Worm (Caenorhabditis elegans): ENCODE data around the gene col-13.

col-13 gene

DNA sequence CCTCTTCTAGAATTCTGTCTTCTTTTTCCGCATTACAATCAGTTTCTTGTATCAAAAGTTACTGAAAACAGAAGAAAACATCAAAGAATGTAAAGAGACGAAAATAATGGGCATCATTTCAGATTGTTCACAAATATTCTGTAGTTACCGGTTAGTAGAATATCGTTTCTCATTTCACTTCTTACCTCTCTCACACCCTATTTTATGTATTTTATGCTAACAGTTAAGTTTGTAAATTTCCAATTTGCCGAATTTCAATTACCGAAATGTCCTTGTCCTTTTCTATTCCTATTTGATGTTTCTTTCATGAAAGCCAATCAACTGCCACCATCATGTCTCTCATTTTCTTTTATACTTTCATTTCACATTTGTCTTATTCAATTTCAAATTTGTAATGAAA is 1.8 kb upstream of the col-13 start:
- TF ChIP-seq tbx-8 (GFP tag; optimal IDR thresholded peaks at IDR 0.05): no peak
- TF ChIP-seq nhr-12 (tag; optimal IDR thresholded peaks at IDR 0.05): no peak
- TF ChIP-seq ztf-11 (tag; optimal IDR thresholded peaks at IDR 0.05): no peak
- TF ChIP-seq nhr-28 (tag; optimal IDR thresholded peaks at IDR 0.05): no peak
- TF ChIP-seq nhr-237 (tag; optimal IDR thresholded peaks at IDR 0.05): no peak
- no peak for TF ChIP-seq ham-2 (GFP tag; optimal IDR thresholded peaks at IDR 0.05)
- TF ChIP-seq pha-4 (tag; optimal IDR thresholded peaks at IDR 0.05): no peak
- TF ChIP-seq flh-1 (GFP tag; optimal IDR thresholded peaks at IDR 0.05): no peak
- TF ChIP-seq nhr-2 (tag; optimal IDR thresholded peaks at IDR 0.05): no peak
- TF ChIP-seq cnd-1 (tag; optimal IDR thresholded peaks at IDR 0.05): no peak
- no peak for TF ChIP-seq blmp-1 (tag; optimal IDR thresholded peaks at IDR 0.05)
- TF ChIP-seq drap-1 (GFP tag; optimal IDR thresholded peaks at IDR 0.05): no peak
- TF ChIP-seq bed-3 (GFP tag; optimal IDR thresholded peaks at IDR 0.05): no peak
- no peak for TF ChIP-seq nhr-76 (tag; optimal IDR thresholded peaks at IDR 0.05)
- no peak for TF ChIP-seq ceh-39 (tag; optimal IDR thresholded peaks at IDR 0.05)
- no peak for TF ChIP-seq ceh-43 (GFP tag; optimal IDR thresholded peaks at IDR 0.05)
- no peak for TF ChIP-seq lin-13 (tag; optimal IDR thresholded peaks at IDR 0.05)
- no peak for TF ChIP-seq lin-32 (GFP tag; optimal IDR thresholded peaks at IDR 0.05)
- TF ChIP-seq lsy-2 (tag; optimal IDR thresholded peaks at IDR 0.05): no peak
- no peak for TF ChIP-seq mab-5 (tag; optimal IDR thresholded peaks at IDR 0.05)

ce11 chrV:10418961-10419360 is 2.7 kb downstream of the col-13 start, which contains the start of gene F15H10.5:
TSS of gene F15H10.5 (minus strand) at chrV:10419061.
- TF ChIP-seq hlh-1 (tag; optimal IDR thresholded peaks at IDR 0.05) (no peak), flh-1 (GFP tag; optimal IDR thresholded peaks at IDR 0.05) (no peak), unc-39 (tag; optimal IDR thresholded peaks at IDR 0.05) (no peak), nhr-237 (tag; optimal IDR thresholded peaks at IDR 0.05) (no peak), ztf-11 (tag; optimal IDR thresholded peaks at IDR 0.05) (no peak), cnd-1 (tag; optimal IDR thresholded peaks at IDR 0.05) (no peak), ceh-39 (tag; optimal IDR thresholded peaks at IDR 0.05) (no peak), lsy-2 (tag; optimal IDR thresholded peaks at IDR 0.05) (no peak), nhr-2 (tag; optimal IDR thresholded peaks at IDR 0.05) (no peak), drap-1 (GFP tag; optimal IDR thresholded peaks at IDR 0.05) (no peak), nhr-28 (tag; optimal IDR thresholded peaks at IDR 0.05) (no peak), ceh-43 (GFP tag; optimal IDR thresholded peaks at IDR 0.05) (no peak), lin-32 (GFP tag; optimal IDR thresholded peaks at IDR 0.05) (no peak), zip-8 (tag; optimal IDR thresholded peaks at IDR 0.05) (no peak), unc-62 (GFP tag; optimal IDR thresholded peaks at IDR 0.05) (no peak), bed-3 (GFP tag; optimal IDR thresholded peaks at IDR 0.05) (no peak), mls-2 (tag; optimal IDR thresholded peaks at IDR 0.05) (no peak), elt-3 (tag; optimal IDR thresholded peaks at IDR 0.05) (no peak)

DNA sequence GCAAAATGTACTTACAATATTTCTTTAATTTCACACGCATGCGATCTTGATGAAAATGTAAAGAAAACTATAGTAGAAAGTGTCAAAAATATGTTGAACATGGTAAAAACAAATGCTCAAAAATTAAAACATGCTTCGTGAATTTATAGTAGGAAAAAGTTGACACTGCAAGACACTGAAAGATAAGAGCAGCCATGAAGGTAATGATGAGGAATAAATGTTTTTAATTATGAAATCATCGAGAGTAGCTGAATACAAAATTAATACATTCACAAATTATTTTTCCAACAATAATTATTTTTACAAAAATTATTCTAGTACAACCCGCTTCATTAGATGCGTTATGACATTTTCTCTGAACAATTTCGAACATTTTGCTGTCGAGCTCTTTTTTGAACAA is 4.8 kb downstream of the col-13 start, which contains the start of gene F15H10.10:
F15H10.10 (minus strand) TSS at position 101 of the 400 bp plus-strand sequence.
- no peak for TF ChIP-seq lin-32 (GFP tag; optimal IDR thresholded peaks at IDR 0.05)
- no peak for TF ChIP-seq nhr-12 (tag; optimal IDR thresholded peaks at IDR 0.05)
- TF ChIP-seq nhr-76 (tag; optimal IDR thresholded peaks at IDR 0.05): no peak
- TF ChIP-seq mls-2 (tag; optimal IDR thresholded peaks at IDR 0.05): no peak
- TF ChIP-seq nhr-237 (tag; optimal IDR thresholded peaks at IDR 0.05): no peak

- TF ChIP-seq ceh-43 (GFP tag; optimal IDR thresholded peaks at IDR 0.05) (no peak), flh-1 (GFP tag; optimal IDR thresholded peaks at IDR 0.05) (no peak), ztf-11 (tag; optimal IDR thresholded peaks at IDR 0.05) (no peak), bed-3 (GFP tag; optimal IDR thresholded peaks at IDR 0.05) (no peak), unc-62 (GFP tag; optimal IDR thresholded peaks at IDR 0.05) (no peak), lin-13 (tag; optimal IDR thresholded peaks at IDR 0.05) (no peak), hlh-1 (tag; optimal IDR thresholded peaks at IDR 0.05) (no peak), zip-8 (tag; optimal IDR thresholded peaks at IDR 0.05) (no peak), nhr-76 (tag; optimal IDR thresholded peaks at IDR 0.05) (no peak), ceh-83 (GFP tag; optimal IDR thresholded peaks at IDR 0.05) (no peak), mab-5 (tag; optimal IDR thresholded peaks at IDR 0.05) (no peak), nhr-237 (tag; optimal IDR thresholded peaks at IDR 0.05) (no peak), sem-2 (GFP tag; optimal IDR thresholded peaks at IDR 0.05) (no peak), sptf-1 (tag; optimal IDR thresholded peaks at IDR 0.05) (no peak)
These were observed 7.1 kb downstream of the col-13 start, which contains the start of gene F15H10.9 for ce11 chrV:10414610-10415009. TSS of gene F15H10.9 (minus strand) at chrV:10414710.

- TF ChIP-seq unc-39 (tag; optimal IDR thresholded peaks at IDR 0.05) (no peak), unc-120 (tag; optimal IDR thresholded peaks at IDR 0.05; ENCODE audit: poor library complexity, severe bottlenecking) (no peak)
These were observed 11.5 kb downstream of the col-13 start, which contains the start of gene F15H10.12 for ce11 chrV:10410030-10410713. TSS of gene F15H10.12 (minus strand) at chrV:10410080.

All from whole organism, mixed stage, embryonic.